Worm (Caenorhabditis elegans) whole organism, midembryonic: ENCODE results near the gene alx-1.

ENCODE experiments used
- T22C8.4 ChIP-seq: fragments of 200-800 bp; sonication (Bioruptor generic); IDR thresholded peaks from 2 replicates; pipeline ENCODE4 v1.3.6; 2022; ENCODE audit warnings: missing genetic modification characterization, missing compliant biosample characterization
- cog-1 ChIP-seq: sonication (generic microtip); optimal IDR thresholded peaks from 2 replicates; lab custom pipeline; 2016; ENCODE audit warnings: missing genetic modification characterization, missing compliant biosample characterization
- flt-1 ChIP-seq: fragments of 200-800 bp; sonication (Bioruptor generic); IDR thresholded peaks from 2 replicates; pipeline ENCODE4 v1.3.6; 2022; ENCODE audit warnings: missing genetic modification characterization, missing compliant biosample characterization
- klf-2 ChIP-seq: fragments of 200-800 bp; sonication (Bioruptor generic); conservative IDR thresholded peaks from 2 replicates; pipeline ENCODE4 v1.3.6; 2022; ENCODE audit warnings: missing genetic modification reagents, missing genetic modification characterization, missing compliant biosample characterization
- med-1 ChIP-seq: sonication (generic microtip); optimal IDR thresholded peaks from 2 replicates; lab custom pipeline; 2017; ENCODE audit warnings: missing genetic modification characterization, mild to moderate bottlenecking, missing compliant biosample characterization, antibody characterized with exemption, missing genetic modification reagents; ENCODE audit not compliant: insufficient read depth
- ref-1 ChIP-seq: fragments of 200-800 bp; sonication (Bioruptor generic); conservative IDR thresholded peaks from 2 replicates; pipeline ENCODE4 v1.3.6; 2022; ENCODE audit warnings: missing genetic modification reagents, missing genetic modification characterization, missing compliant biosample characterization
- tab-1 ChIP-seq: fragments of 200-800 bp; sonication (Bioruptor generic); IDR thresholded peaks from 2 replicates; pipeline ENCODE4 v1.3.6; 2022; ENCODE audit warnings: missing genetic modification characterization, missing compliant biosample characterization
- ztf-23 ChIP-seq: fragments of 200-800 bp; sonication (Bioruptor generic); IDR thresholded peaks from 2 replicates; pipeline ENCODE4 v1.3.6; 2022; ENCODE audit warnings: missing genetic modification reagents, missing genetic modification characterization, missing compliant biosample characterization
- ztf-29 ChIP-seq: fragments of 200-800 bp; sonication (Bioruptor generic); IDR thresholded peaks from 2 replicates; pipeline ENCODE4 v1.3.6; 2022; ENCODE audit warnings: missing genetic modification reagents, missing genetic modification characterization, missing compliant biosample characterization

alx-1 gene

DNA sequence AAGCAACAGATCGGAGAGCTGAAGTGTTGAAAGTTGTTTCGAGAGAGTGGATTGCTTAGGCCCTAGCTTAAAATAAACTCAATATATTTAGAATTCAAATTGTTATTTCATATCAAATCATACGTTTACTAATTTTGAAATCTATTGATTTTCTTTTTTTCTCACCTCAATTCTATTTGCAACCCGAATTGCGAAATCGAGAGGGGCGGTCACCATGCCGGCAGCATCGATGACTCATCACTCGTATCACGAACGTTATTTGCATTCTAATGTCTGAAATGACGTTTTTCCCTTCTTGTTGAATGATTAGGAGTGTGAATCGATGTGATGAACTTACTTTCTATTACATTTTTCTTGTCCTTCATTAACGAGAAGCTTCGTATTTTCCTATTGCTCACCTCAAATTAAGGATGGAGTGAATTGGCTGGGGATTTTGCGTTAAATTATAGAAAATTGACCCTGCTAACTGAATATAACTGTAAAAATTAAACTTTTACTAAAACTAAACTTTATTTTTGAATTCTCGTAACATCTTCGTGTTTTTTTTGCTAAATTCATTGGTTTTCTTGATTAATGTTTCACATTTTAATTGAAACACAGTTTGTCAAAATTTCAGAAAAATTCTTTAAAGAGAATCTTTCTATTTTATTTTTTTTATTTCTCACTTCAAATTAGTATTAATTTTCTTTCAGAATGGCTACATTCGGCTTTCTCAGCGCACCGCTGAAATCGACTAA lies at the start of gene alx-1:
Gene alx-1 (plus strand): TSS at position 687 of the 737 bp plus-strand sequence.
- TF ChIP-seq ref-1 (GFP tag; lab: Robert Waterston, UW) (no peak), tab-1 (GFP tag; lab: Robert Waterston, UW) (no peak), med-1 (GFP tag; lab: Kevin White, UChicago) (no peak), ztf-29 (GFP tag; lab: Robert Waterston, UW) (no peak), ztf-23 (GFP tag; lab: Robert Waterston, UW) (no peak), cog-1 (no peak), klf-2 (no peak), T22C8.4 (GFP tag; lab: Robert Waterston, UW) (no peak), flt-1 (no peak)

DNA sequence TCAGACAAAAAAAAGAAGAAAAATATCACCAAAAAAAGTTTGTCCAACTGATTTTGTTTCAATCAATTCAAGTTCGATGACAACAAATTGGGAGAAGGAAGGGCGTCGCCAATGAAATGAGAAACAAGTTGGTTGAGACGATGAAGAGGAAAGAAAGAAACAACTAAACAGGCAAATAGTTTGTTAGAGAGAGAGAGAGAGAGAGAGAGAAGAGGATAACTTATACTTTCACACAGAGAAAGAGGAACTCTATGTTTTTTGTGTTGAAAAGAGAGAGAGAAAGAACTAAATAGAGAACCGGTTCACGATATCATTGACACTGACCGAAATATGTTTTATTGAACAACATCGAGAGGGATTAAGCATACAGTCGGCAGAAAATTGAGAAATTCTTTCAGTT lies 49.6 kb upstream of the alx-1 start:
- TF ChIP-seq klf-2 (no peak), med-1 (GFP tag; lab: Kevin White, UChicago) (no peak), ztf-23 (GFP tag; lab: Robert Waterston, UW) (no peak), T22C8.4 (GFP tag; lab: Robert Waterston, UW) (no peak), ref-1 (GFP tag; lab: Robert Waterston, UW) (no peak), ztf-29 (GFP tag; lab: Robert Waterston, UW) (no peak), flt-1 (no peak), tab-1 (GFP tag; lab: Robert Waterston, UW) (no peak), cog-1 (no peak)

DNA sequence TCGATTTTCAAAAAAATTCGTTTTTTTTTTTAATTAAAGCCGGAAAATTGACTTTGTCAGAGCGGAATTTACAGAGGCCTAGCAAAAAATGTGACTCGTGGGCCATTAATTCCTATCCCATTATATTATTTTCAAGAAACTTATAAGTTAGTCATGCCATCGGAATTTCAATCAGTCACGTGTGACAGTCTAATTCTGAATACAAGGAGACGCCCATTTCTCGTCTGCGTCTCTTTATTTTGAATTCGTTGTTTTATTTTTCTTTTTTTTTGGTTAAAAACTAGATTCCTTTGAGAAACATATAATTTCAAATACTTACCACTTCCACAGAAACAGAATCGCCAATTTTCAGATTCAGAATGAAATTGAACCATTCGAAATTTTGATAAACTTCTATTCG lies 48.4 kb upstream of the alx-1 start:
- no peak for TF ChIP-seq med-1 (GFP tag; lab: Kevin White, UChicago)

DNA sequence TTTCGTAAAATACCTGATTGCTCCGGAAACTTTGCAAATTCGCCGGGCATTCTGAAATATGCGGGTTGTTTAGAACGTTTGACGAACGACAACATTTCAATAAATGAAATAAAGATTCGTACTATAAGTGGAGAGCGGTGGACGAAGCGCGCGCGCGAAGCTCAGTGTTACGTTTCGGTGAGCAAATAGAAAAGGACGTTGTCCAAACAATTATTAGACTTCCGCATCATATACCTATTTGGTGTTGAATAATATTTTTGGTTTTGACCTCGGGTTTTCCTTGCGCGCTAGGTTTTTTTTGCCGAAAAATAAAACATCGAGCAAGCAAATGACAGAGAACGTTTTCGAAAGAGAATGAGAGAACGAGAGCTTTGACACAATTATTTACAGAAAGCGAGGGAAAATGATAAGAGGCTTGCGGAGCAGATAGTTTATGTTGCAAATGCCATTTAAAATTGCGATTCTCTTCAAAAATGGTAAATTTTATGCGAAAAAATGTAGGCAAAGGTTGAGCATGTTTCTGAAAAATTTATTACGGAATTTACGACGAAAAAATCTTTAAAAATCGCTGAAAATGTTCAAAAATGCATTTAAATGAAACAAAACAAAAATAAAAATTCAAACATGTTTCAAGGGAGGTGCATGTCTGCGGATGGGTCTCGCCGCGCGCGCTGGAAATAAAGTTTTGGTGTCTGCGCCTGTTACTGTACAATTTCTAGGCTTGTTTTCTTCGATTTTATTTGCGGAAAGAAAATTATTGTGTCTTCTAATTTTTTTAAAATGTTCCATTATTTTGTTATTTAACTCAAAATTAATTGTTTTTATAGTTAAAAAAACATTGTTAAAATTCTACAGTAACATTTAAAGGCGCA lies 46.3 kb upstream of the alx-1 start, which contains the start of the genes cyld-1 and F40F12.9:
Gene cyld-1 (minus strand): TSS at position 51 of the 872 bp plus-strand sequence.
Gene F40F12.9 (plus strand): TSS at position 721 of the 872 bp plus-strand sequence.
- TF ChIP-seq ztf-23 (GFP tag; lab: Robert Waterston, UW) (no peak), T22C8.4 (GFP tag; lab: Robert Waterston, UW) (no peak), med-1 (GFP tag; lab: Kevin White, UChicago) (no peak), ztf-29 (GFP tag; lab: Robert Waterston, UW) (no peak), flt-1 (no peak), klf-2 (no peak), cog-1 (no peak), ref-1 (GFP tag; lab: Robert Waterston, UW) (no peak), tab-1 (GFP tag; lab: Robert Waterston, UW) (no peak)

DNA sequence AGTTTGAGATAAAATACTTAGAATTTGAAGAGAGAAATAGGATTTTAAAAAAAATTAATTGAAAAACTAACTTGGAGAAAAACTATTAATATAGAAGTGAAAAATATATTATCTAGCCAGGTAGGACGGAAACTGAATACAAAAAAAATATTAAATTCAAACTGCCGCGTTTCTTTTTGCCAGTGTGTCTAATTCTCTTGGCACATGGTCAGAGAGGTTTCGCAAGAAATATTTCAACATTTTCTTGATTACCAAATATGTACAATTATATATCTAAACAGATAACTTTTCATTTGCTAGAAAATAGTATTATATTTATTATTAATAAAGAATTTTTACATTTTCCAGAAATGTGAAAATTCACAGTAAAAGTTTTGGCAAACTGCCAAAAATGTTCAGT lies 44.6 kb upstream of the alx-1 start:
- no peak for TF ChIP-seq ztf-29 (GFP tag; lab: Robert Waterston, UW)
- no peak for TF ChIP-seq klf-2
- no peak for TF ChIP-seq tab-1 (GFP tag; lab: Robert Waterston, UW)
- TF ChIP-seq T22C8.4 (GFP tag; lab: Robert Waterston, UW) = no peak
- TF ChIP-seq ztf-23 (GFP tag; lab: Robert Waterston, UW) = no peak
- no peak for TF ChIP-seq med-1 (GFP tag; lab: Kevin White, UChicago)
- TF ChIP-seq flt-1 = no peak
- TF ChIP-seq cog-1 = no peak
- TF ChIP-seq ref-1 (GFP tag; lab: Robert Waterston, UW) = no peak

DNA sequence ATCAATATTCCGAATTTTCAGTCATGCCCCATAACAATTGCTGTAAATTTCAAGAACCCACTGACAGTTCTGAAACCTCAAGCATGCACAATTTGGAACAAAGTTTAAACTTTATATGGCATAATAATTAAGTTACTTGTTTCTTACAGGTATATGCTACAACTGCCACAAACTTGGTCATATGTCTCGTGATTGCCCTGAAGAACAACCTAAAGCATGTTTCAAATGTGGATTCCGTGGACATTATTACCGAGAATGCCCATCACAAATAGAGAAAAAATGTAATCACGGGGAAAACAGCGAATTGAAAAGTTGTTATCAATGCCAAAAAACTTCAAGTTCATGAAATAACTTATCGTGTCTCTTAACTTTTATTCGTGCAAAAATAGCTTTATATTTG lies 44.2 kb upstream of the alx-1 start:
- TF ChIP-seq klf-2 (no peak), tab-1 (GFP tag; lab: Robert Waterston, UW) (no peak), ztf-23 (GFP tag; lab: Robert Waterston, UW) (0 out of 2 replicates have a peak, but pooled peaks have one; percentile 9), flt-1 (no peak), med-1 (GFP tag; lab: Kevin White, UChicago) (no peak)

DNA sequence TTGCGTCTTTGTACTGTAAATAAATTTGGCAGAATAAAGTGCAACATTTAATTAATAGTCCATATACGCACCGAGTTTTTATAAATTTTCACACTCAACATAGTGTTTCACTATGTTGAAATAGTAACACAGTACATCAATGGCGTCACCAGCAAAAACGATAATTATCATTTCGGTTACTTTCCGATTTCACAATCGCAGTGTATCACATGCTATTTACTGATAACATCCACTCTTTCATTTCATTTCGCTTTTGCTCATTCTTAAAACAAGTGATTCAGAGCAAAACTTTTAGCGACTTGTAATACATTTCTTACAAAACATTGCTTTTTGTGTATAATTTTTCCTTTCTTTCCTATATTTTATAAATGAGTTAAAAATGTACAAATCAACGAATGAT lies 43.4 kb upstream of the alx-1 start, which contains the start of gene cbp-3:
Gene cbp-3 (plus strand): TSS at position 272 of the 400 bp plus-strand sequence.
- TF ChIP-seq med-1 (GFP tag; lab: Kevin White, UChicago) (no peak), flt-1 (no peak), cog-1 (no peak), T22C8.4 (GFP tag; lab: Robert Waterston, UW) (no peak), ztf-23 (GFP tag; lab: Robert Waterston, UW) (no peak), ref-1 (GFP tag; lab: Robert Waterston, UW) (no peak), tab-1 (GFP tag; lab: Robert Waterston, UW) (no peak), ztf-29 (GFP tag; lab: Robert Waterston, UW) (no peak), klf-2 (no peak)

DNA sequence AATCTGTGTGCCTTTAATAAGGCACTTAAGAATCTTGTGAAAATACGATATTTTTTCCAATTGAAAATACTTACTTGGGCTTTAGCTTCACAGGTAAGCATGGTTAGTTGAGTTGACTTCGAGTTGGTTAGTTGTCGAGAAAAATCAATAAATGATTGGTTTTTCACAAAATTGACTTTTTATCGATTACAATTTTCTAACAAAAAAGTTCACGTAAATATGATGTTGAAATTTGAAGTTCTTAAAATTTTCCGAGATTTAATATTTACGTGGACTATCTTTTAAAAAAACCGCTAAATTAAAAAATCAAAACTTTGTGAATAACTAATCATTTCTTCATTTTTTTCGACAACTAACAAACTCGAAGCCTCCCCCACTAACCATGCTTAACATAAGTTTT lies 36.4 kb upstream of the alx-1 start, which contains the start of gene F40F12.3:
Gene F40F12.3 (minus strand): TSS at position 101 of the 400 bp plus-strand sequence.
- no peak for TF ChIP-seq ztf-23 (GFP tag; lab: Robert Waterston, UW)

DNA sequence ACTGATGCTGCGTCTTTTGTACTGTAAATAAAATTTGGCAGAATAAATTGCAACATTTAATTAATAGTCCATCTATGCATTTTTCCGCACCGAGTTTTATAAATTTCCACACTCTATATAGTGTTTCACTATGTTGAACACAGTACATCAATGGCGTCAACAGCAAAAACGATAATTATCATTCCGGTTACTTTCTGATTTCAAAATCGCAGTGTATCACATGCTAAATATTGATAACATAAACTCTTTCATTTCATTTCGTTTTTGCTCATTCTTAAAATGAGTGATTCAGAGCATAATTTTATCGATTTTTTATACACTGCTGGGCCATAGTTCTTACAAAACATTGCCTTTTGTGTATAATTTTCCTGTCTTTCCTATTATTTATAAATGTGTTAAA lies 34.8 kb upstream of the alx-1 start:
- TF ChIP-seq ref-1 (GFP tag; lab: Robert Waterston, UW) (no peak), tab-1 (GFP tag; lab: Robert Waterston, UW) (no peak), med-1 (GFP tag; lab: Kevin White, UChicago) (no peak), T22C8.4 (GFP tag; lab: Robert Waterston, UW) (no peak), cog-1 (no peak), ztf-29 (GFP tag; lab: Robert Waterston, UW) (no peak), klf-2 (no peak), flt-1 (no peak), ztf-23 (GFP tag; lab: Robert Waterston, UW) (no peak)
